Worm (Caenorhabditis elegans): ENCODE data around the gene srg-67.

DNA sequence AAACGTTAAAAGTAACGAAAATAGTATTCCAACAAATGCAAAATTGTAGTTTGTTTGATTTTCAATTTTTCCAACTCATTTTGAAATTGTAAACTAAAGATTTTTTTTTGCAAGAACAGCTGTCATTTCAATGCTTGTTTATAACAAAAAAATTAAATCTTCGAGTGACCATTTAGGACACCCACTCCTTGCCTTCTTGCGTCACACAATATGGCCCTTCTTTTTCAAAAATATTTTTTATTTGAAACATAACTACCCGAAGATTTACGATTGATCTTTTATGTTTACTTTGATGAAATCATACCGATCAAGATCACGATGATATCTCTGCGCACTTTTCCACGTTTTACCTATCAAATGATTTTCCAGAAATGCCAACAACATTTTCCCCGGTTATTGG is 3.0 kb downstream of the srg-67 start, which contains the start of gene ZC317.2:
- no peak for TF ChIP-seq ceh-82 (tag; optimal IDR thresholded peaks at IDR 0.05)
- no peak for TF ChIP-seq lin-38 (GFP tag; IDR thresholded peaks at IDR 0.05)
- TF ChIP-seq nhr-11 (tag; optimal IDR thresholded peaks at IDR 0.05): no peak
- TF ChIP-seq daf-16 (GFP tag; optimal IDR thresholded peaks at IDR 0.05): no peak
- no peak for TF ChIP-seq daf-16 (tag; optimal IDR thresholded peaks at IDR 0.05)
- no peak for TF ChIP-seq ama-1 (optimal IDR thresholded peaks at IDR 0.05)
- no peak for TF ChIP-seq lsy-2 (tag; optimal IDR thresholded peaks at IDR 0.05)
- no peak for TF ChIP-seq lin-39 (tag; optimal IDR thresholded peaks at IDR 0.05)
- no peak for TF ChIP-seq php-3 (GFP tag; IDR thresholded peaks at IDR 0.05)
- no peak for TF ChIP-seq pqm-1 (tag; optimal IDR thresholded peaks at IDR 0.05)
- no peak for TF ChIP-seq ceh-62 (tag; optimal IDR thresholded peaks at IDR 0.05)
- TF ChIP-seq ceh-32 (tag; optimal IDR thresholded peaks at IDR 0.05; ENCODE audit: poor library complexity): no peak
- no peak for TF ChIP-seq unc-62 (GFP tag; optimal IDR thresholded peaks at IDR 0.05 in 1 of 2)
- no peak for TF ChIP-seq unc-62 (tag; optimal IDR thresholded peaks at IDR 0.05)
- no peak for TF ChIP-seq daf-12 (tag; optimal IDR thresholded peaks at IDR 0.05)

Measured in whole organism, L4 larva.